Worm (Caenorhabditis elegans): ENCODE results near the gene klf-1.

DNA sequence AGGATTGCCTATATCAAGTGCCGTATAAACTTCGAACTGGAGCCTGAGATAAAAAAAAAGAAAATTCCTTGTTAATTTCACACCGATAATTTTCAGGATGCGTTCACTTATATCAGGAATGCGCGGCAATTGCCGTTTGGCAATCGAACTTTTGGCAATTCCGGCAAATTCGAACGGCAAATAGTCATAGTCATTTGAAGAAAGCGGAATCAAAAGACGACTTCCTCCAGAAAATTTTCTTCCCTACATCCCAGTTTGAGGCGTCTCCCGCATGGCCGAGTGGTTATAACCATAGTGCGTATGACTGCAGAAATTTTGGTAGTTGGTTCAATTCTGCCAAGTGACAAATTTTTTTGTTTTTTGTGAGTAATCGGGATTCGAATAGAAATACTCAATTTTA is 18.7 kb upstream of the klf-1 start, which contains the start of gene F56F11.4:
- TF ChIP-seq W03F9.2 (tag; optimal IDR thresholded peaks at IDR 0.05), result no peak
- TF ChIP-seq him-1 (tag; optimal IDR thresholded peaks at IDR 0.05), result no peak
